Fruit fly (Drosophila melanogaster) whole organism, embryonic: Measurements from ENCODE around the gene CARPB.

ENCODE experiments used
- Aef1 ChIP-seq: fragments of 200-800 bp; sonication (Bioruptor generic); IDR thresholded peaks from 3 replicates; pipeline ENCODE4 v1.3.6; 2022; ENCODE audit warnings: missing biosample characterization, missing genetic modification characterization
- Atf3 ChIP-seq: fragments of 200-800 bp; sonication (Bioruptor generic); optimal IDR thresholded peaks from 3 replicates; lab custom pipeline; 2016; ENCODE audit warnings: missing biosample characterization, missing genetic modification characterization
- Blimp-1 ChIP-seq: fragments of 200-800 bp; sonication (Bioruptor generic); optimal IDR thresholded peaks from 3 replicates; lab custom pipeline; 2018; ENCODE audit warnings: missing biosample characterization, missing genetic modification characterization, mild to moderate bottlenecking, moderate library complexity, missing genetic modification reagents
- CG10209 ChIP-seq: fragments of 200-800 bp; sonication (Bioruptor generic); optimal IDR thresholded peaks from 3 replicates; lab custom pipeline; 2017; ENCODE audit warnings: missing biosample characterization, mild to moderate bottlenecking, missing genetic modification characterization, missing genetic modification reagents
- CG1024 ChIP-seq: fragments of 200-800 bp; sonication (Bioruptor generic); IDR thresholded peaks from 2 replicates; pipeline ENCODE4 v1.3.6; 2022; ENCODE audit warnings: missing biosample characterization, missing genetic modification characterization
- CG11093 ChIP-seq: fragments of 200-800 bp; sonication (Bioruptor generic); IDR thresholded peaks from 3 replicates; pipeline ENCODE4 v1.3.6; 2022; ENCODE audit warnings: missing biosample characterization, missing genetic modification characterization
- CG11398 ChIP-seq: fragments of 200-800 bp; sonication (Bioruptor generic); optimal IDR thresholded peaks from 2 replicates; lab custom pipeline; 2016; ENCODE audit warnings: missing biosample characterization, missing genetic modification characterization
- CG11456 ChIP-seq: fragments of 200-800 bp; sonication (Bioruptor generic); IDR thresholded peaks from 3 replicates; pipeline ENCODE4 v1.3.6; 2022; ENCODE audit warnings: missing biosample characterization, missing genetic modification characterization
- CG11696 ChIP-seq: fragments of 200-800 bp; sonication (Bioruptor generic); IDR thresholded peaks from 2 replicates; pipeline ENCODE4 v1.3.6; 2022; ENCODE audit warnings: missing biosample characterization, missing genetic modification characterization
- CG15269 ChIP-seq: fragments of 200-800 bp; sonication (Bioruptor generic); optimal IDR thresholded peaks from 2 replicates; lab custom pipeline; 2018; ENCODE audit warnings: missing biosample characterization, mild to moderate bottlenecking, missing genetic modification characterization, moderate library complexity
- CG17385 ChIP-seq: fragments of 200-800 bp; sonication (Bioruptor generic); optimal IDR thresholded peaks from 3 replicates; lab custom pipeline; 2018; ENCODE audit warnings: missing biosample characterization, mild to moderate bottlenecking, missing genetic modification characterization
- CG18764 ChIP-seq: fragments of 200-800 bp; sonication (Bioruptor generic); optimal IDR thresholded peaks from 3 replicates; lab custom pipeline; 2016; ENCODE audit warnings: missing biosample characterization, missing genetic modification characterization
- CG2120 ChIP-seq: fragments of 200-800 bp; sonication (Bioruptor generic); optimal IDR thresholded peaks from 3 replicates; lab custom pipeline; 2016; ENCODE audit warnings: missing biosample characterization, missing genetic modification characterization
- CG2129 ChIP-seq: fragments of 200-800 bp; sonication (Bioruptor generic); IDR thresholded peaks from 2 replicates; pipeline ENCODE4 v1.3.6; 2022; ENCODE audit warnings: missing biosample characterization, missing genetic modification characterization; ENCODE audit not compliant: partially characterized antibody
- CG2678 ChIP-seq: fragments of 200-800 bp; sonication (Bioruptor generic); optimal IDR thresholded peaks from 3 replicates; lab custom pipeline; 2019; ENCODE audit warnings: missing biosample characterization, mild to moderate bottlenecking, missing genetic modification characterization, moderate library complexity
- CG2712 ChIP-seq: fragments of 200-800 bp; optimal IDR thresholded peaks from 3 replicates; lab custom pipeline; 2019; ENCODE audit warnings: missing biosample characterization, mild to moderate bottlenecking, missing genetic modification characterization, moderate library complexity
- CG31224 ChIP-seq: fragments of 200-800 bp; sonication (Bioruptor generic); IDR thresholded peaks from 2 replicates; pipeline ENCODE4 v1.3.6; 2022; ENCODE audit warnings: missing biosample characterization, missing genetic modification characterization
- CG4328 ChIP-seq: fragments of 200-800 bp; sonication (Bioruptor generic); optimal IDR thresholded peaks from 3 replicates; lab custom pipeline; 2017; ENCODE audit warnings: missing biosample characterization, missing genetic modification reagents, missing genetic modification characterization
- CG4360 ChIP-seq: fragments of 200-800 bp; sonication (Bioruptor generic); IDR thresholded peaks from 2 replicates; pipeline ENCODE4 v1.3.6; 2022; ENCODE audit warnings: missing biosample characterization, missing genetic modification characterization
- CG5953 ChIP-seq: fragments of 200-800 bp; sonication (Bioruptor generic); IDR thresholded peaks from 2 replicates; pipeline ENCODE4 v1.3.6; 2022; ENCODE audit warnings: missing biosample characterization, missing genetic modification characterization
- CG6175 ChIP-seq: fragments of 200-800 bp; sonication (Bioruptor generic); IDR thresholded peaks from 3 replicates; pipeline ENCODE4 v1.3.6; 2022; ENCODE audit warnings: missing biosample characterization, missing genetic modification characterization
- CG6689 ChIP-seq: fragments of 200-800 bp; sonication (Bioruptor generic); IDR thresholded peaks from 2 replicates; pipeline ENCODE4 v1.3.6; 2022; ENCODE audit warnings: missing biosample characterization, missing genetic modification characterization
- CG8290 ChIP-seq, 3 experiments: fragments of 200-800 bp; sonication (Bioruptor generic); optimal IDR thresholded peaks; 2 replicates each; lab custom pipeline; 2016 to 2019; ENCODE audit warnings: missing biosample characterization in 3 of 3, missing genetic modification characterization in 3 of 3, mild to moderate bottlenecking in 2 of 3, moderate library complexity in 1 of 3
- CG8478 ChIP-seq: fragments of >200 bp; optimal IDR thresholded peaks from 2 replicates; lab custom pipeline; 2018
- CG9932 ChIP-seq: fragments of 200-800 bp; sonication (Bioruptor generic); IDR thresholded peaks from 2 replicates; pipeline ENCODE4 v1.3.6; 2022; ENCODE audit warnings: missing biosample characterization, missing genetic modification characterization
- Drgx ChIP-seq: fragments of 200-800 bp; sonication (Bioruptor generic); IDR thresholded peaks from 2 replicates; pipeline ENCODE4 v1.3.6; 2022; ENCODE audit warnings: missing biosample characterization, missing genetic modification characterization
- Fer2 ChIP-seq: fragments of 200-800 bp; sonication (Bioruptor generic); optimal IDR thresholded peaks from 2 replicates; lab custom pipeline; 2018; ENCODE audit warnings: missing biosample characterization, mild to moderate bottlenecking, missing genetic modification characterization, moderate library complexity
- H15 ChIP-seq: fragments of 200-800 bp; sonication (Bioruptor generic); IDR thresholded peaks from 3 replicates; pipeline ENCODE4 v1.3.6; 2022; ENCODE audit warnings: missing biosample characterization, missing genetic modification characterization
- Hr39 ChIP-seq: fragments of >200 bp; optimal IDR thresholded peaks from 2 replicates; lab custom pipeline; 2017
- Vsx1 ChIP-seq: fragments of 200-800 bp; sonication (Bioruptor generic); optimal IDR thresholded peaks from 2 replicates; lab custom pipeline; 2017; ENCODE audit warnings: missing biosample characterization, mild to moderate bottlenecking, missing genetic modification characterization, missing genetic modification reagents
- bsh ChIP-seq, 2 experiments: fragments of 200-800 bp; sonication (Bioruptor generic); optimal IDR thresholded peaks; 2 replicates each; lab custom pipeline; 2017 to 2018; ENCODE audit warnings: mild to moderate bottlenecking in 2 of 2, missing biosample characterization in 2 of 2, missing genetic modification characterization in 2 of 2, moderate library complexity in 1 of 2
- cas ChIP-seq: fragments of 200-800 bp; sonication (Bioruptor generic); IDR thresholded peaks from 2 replicates; pipeline ENCODE4 v1.3.6; 2022; ENCODE audit warnings: missing biosample characterization, missing genetic modification characterization
- caup ChIP-seq: fragments of 200-800 bp; sonication (Bioruptor generic); optimal IDR thresholded peaks from 3 replicates; lab custom pipeline; 2017; ENCODE audit warnings: missing biosample characterization, mild to moderate bottlenecking, missing genetic modification characterization, moderate library complexity; ENCODE audit not compliant: severe bottlenecking
- dm ChIP-seq: fragments of 200-800 bp; sonication (Bioruptor generic); optimal IDR thresholded peaks from 3 replicates; lab custom pipeline; 2016; ENCODE audit warnings: missing biosample characterization, missing genetic modification characterization
- esg ChIP-seq: fragments of 200-800 bp; sonication (Bioruptor generic); conservative IDR thresholded peaks from 2 replicates; pipeline ENCODE4 v1.3.6; 2022; ENCODE audit warnings: missing biosample characterization, missing genetic modification characterization
- fd102C ChIP-seq: fragments of 200-800 bp; sonication (Bioruptor generic); optimal IDR thresholded peaks from 2 replicates; lab custom pipeline; 2018; ENCODE audit warnings: missing biosample characterization, mild to moderate bottlenecking, missing genetic modification characterization, moderate library complexity
- fd96Cb ChIP-seq: fragments of 200-800 bp; sonication (Bioruptor generic); optimal IDR thresholded peaks from 2 replicates; lab custom pipeline; 2018; ENCODE audit warnings: missing biosample characterization, mild to moderate bottlenecking, missing genetic modification characterization, moderate library complexity
- gfzf ChIP-seq: fragments of 200-800 bp; sonication (Bioruptor generic); optimal IDR thresholded peaks from 2 replicates; lab custom pipeline; 2016; ENCODE audit warnings: missing biosample characterization, mild to moderate bottlenecking, missing genetic modification characterization, moderate library complexity
- gsb ChIP-seq: fragments of 200-800 bp; sonication (Bioruptor generic); IDR thresholded peaks from 2 replicates; pipeline ENCODE4 v1.3.6; 2022; ENCODE audit warnings: missing biosample characterization, missing genetic modification characterization
- hkb ChIP-seq, 2 experiments: fragments of 200-800 bp in 1 of 2; fragments of >200 bp in 1 of 2; sonication (Bioruptor generic) in 1 of 2; IDR thresholded peaks in 1 of 2; optimal IDR thresholded peaks in 1 of 2; 2 replicates each; pipeline versions ENCODE4 v1.3.6 to Lab custom; 2017 to 2022; ENCODE audit warnings: missing biosample characterization in 1 of 2, missing genetic modification characterization in 1 of 2
- inv ChIP-seq: fragments of 200-800 bp; sonication (Bioruptor generic); IDR thresholded peaks from 2 replicates; pipeline ENCODE4 v1.3.6; 2022; ENCODE audit warnings: missing biosample characterization, missing genetic modification characterization; ENCODE audit not compliant: partially characterized antibody
- lilli ChIP-seq: fragments of 200-800 bp; sonication (Bioruptor generic); optimal IDR thresholded peaks from 3 replicates; lab custom pipeline; 2016; ENCODE audit warnings: missing biosample characterization, missing genetic modification characterization
- pita ChIP-seq: fragments of 200-800 bp; sonication (Bioruptor generic); optimal IDR thresholded peaks from 2 replicates; lab custom pipeline; 2017; ENCODE audit warnings: missing biosample characterization, mild to moderate bottlenecking, missing genetic modification characterization
- ranshi ChIP-seq: fragments of 200-800 bp; sonication (Bioruptor generic); IDR thresholded peaks from 2 replicates; pipeline ENCODE4 v1.3.6; 2022; ENCODE audit warnings: missing biosample characterization, missing genetic modification characterization
- row ChIP-seq: fragments of 200-800 bp; sonication (Bioruptor generic); IDR thresholded peaks from 3 replicates; pipeline ENCODE4 v1.3.6; 2022; ENCODE audit warnings: missing biosample characterization, missing genetic modification characterization
- shn ChIP-seq: fragments of 200-800 bp; sonication (Bioruptor generic); optimal IDR thresholded peaks from 3 replicates; lab custom pipeline; 2016; ENCODE audit warnings: missing biosample characterization, missing genetic modification characterization
- stwl ChIP-seq: fragments of 200-800 bp; sonication (Bioruptor generic); optimal IDR thresholded peaks from 3 replicates; lab custom pipeline; 2018; ENCODE audit warnings: missing biosample characterization, mild to moderate bottlenecking, missing genetic modification characterization, moderate library complexity
- tap ChIP-seq: fragments of 200-800 bp; optimal IDR thresholded peaks from 3 replicates; lab custom pipeline; 2019; ENCODE audit warnings: missing biosample characterization, mild to moderate bottlenecking, missing genetic modification characterization, moderate library complexity
- tna ChIP-seq: fragments of 200-800 bp; sonication (Bioruptor generic); IDR thresholded peaks from 2 replicates; pipeline ENCODE4 v1.3.6; 2022; ENCODE audit warnings: missing biosample characterization, missing genetic modification characterization; ENCODE audit not compliant: partially characterized antibody
- vvl ChIP-seq: fragments of 200-800 bp; sonication (Bioruptor generic); IDR thresholded peaks from 2 replicates; pipeline ENCODE4 v1.3.6; 2022; ENCODE audit warnings: missing biosample characterization, missing genetic modification characterization

Gene CARPB

DNA sequence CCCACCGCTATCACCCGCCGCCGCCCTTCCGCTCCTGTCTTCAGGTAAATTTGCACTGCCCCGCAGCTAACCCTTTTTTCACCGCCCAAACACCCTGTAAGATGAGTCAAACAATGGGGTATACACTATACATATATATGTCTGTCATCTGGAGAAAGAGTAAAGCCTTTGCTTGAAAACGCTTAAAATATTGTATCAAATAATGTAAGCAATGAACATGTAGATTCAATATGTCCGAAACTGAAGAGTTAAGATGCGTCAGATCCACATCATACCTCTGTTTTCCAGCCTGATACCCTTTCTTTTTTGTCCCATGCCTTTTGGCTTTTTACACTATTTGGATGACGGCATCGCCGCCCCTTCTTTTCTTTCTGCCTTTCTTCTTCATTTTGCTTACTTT, 109.8 kb downstream of the CARPB start (continued):
- TF ChIP-seq H15 (GFP tag; lab: Robert Waterston, UW) (0 out of 3 replicates have a peak, but pooled peaks have one; percentile 44), CG8478 (no peak), Aef1 (GFP tag; lab: Robert Waterston, UW) (peak; percentile 50; the same call in 2 of the 3 replicates), row (GFP tag; lab: Robert Waterston, UW) (peak; percentile 65), cas (GFP tag; lab: Robert Waterston, UW) (no peak), hkb (optimal IDR thresholded peaks at IDR 0.05; lab: Kevin White, UChicago) (no peak), hkb (GFP tag; IDR thresholded peaks at IDR 0.05; lab: Robert Waterston, UW) (peak; percentile 52), lilli (GFP tag; lab: Kevin White, UChicago) (peak; percentile 23), CG4360 (no peak), CG5953 (GFP tag; lab: Robert Waterston, UW) (no peak), caup (GFP tag; lab: Kevin White, UChicago) (peak; percentile 4), esg (GFP tag; lab: Robert Waterston, UW) (peak; percentile 48), CG11696 (GFP tag; lab: Robert Waterston, UW) (no peak), dm (no peak), CG2129 (GFP tag; lab: Robert Waterston, UW) (no peak), Vsx1 (GFP tag; lab: Kevin White, UChicago) (no peak), CG2678 (tag; lab: Kevin White, UChicago) (peak; percentile 32), ranshi (GFP tag; lab: Robert Waterston, UW) (peak; percentile 64), CG2712 (peak; percentile 40), bsh (GFP tag; optimal IDR thresholded peaks at IDR 0.05; lab: Kevin White, UChicago) (peak in 1 of 2 experiments; percentile 50), Drgx (GFP tag; lab: Robert Waterston, UW) (0 out of 2 replicates have a peak, but pooled peaks have one; percentile 28), CG31224 (GFP tag; lab: Robert Waterston, UW) (peak; percentile 11; the same call in 1 of the 2 replicates), CG6175 (GFP tag; lab: Robert Waterston, UW) (no peak), CG8290 (GFP tag; optimal IDR thresholded peaks at IDR 0.05; lab: Kevin White, UChicago) (no peak), CG8290 (tag; optimal IDR thresholded peaks at IDR 0.05; lab: Kevin White, UChicago) (peak in 1 of 2 experiments; percentile 63), fd96Cb (peak; percentile 28), CG4328 (GFP tag; lab: Kevin White, UChicago) (no peak), Fer2 (tag; lab: Kevin White, UChicago) (no peak), pita (no peak), gsb (GFP tag; lab: Robert Waterston, UW) (no peak), CG11093 (GFP tag; lab: Robert Waterston, UW) (0 out of 3 replicates have a peak, but pooled peaks have one; percentile 34), Atf3 (GFP tag; lab: Kevin White, UChicago) (no peak), CG11398 (GFP tag; lab: Kevin White, UChicago) (no peak), CG17385 (GFP tag; lab: Kevin White, UChicago) (peak; percentile 9), CG9932 (GFP tag; lab: Robert Waterston, UW) (peak; percentile 33; the same call in 1 of the 2 replicates), CG15269 (tag; lab: Kevin White, UChicago) (peak; percentile 38), CG18764 (GFP tag; lab: Kevin White, UChicago) (no peak), shn (GFP tag; lab: Kevin White, UChicago) (no peak), Blimp-1 (peak; percentile 47), vvl (GFP tag; lab: Robert Waterston, UW) (peak; percentile 60; the same call in 1 of the 2 replicates), CG6689 (GFP tag; lab: Robert Waterston, UW) (peak; percentile 60), Hr39 (lab: Kevin White, UChicago) (no peak), CG11456 (GFP tag; lab: Robert Waterston, UW) (0 out of 3 replicates have a peak, but pooled peaks have one; percentile 54), tap (tag; lab: Kevin White, UChicago) (peak; percentile 4), inv (GFP tag; lab: Robert Waterston, UW) (no peak), gfzf (no peak), CG1024 (GFP tag; lab: Robert Waterston, UW) (0 out of 2 replicates have a peak, but pooled peaks have one; percentile 33), fd102C (no peak), tna (GFP tag; lab: Robert Waterston, UW) (no peak), CG10209 (GFP tag; lab: Kevin White, UChicago) (peak; percentile 30), CG2120 (peak; percentile 45), stwl (tag; lab: Kevin White, UChicago) (no peak)
